Fruit fly (Drosophila melanogaster): ENCODE data around the gene CG31917.

- TF ChIP-seq EcR (GFP tag; optimal IDR thresholded peaks at IDR 0.05) (no peak), Dll (optimal IDR thresholded peaks at IDR 0.05) (no peak), CG8478 (optimal IDR thresholded peaks at IDR 0.05) (no peak), psq (optimal IDR thresholded peaks at IDR 0.05) (no peak), usp (GFP tag; optimal IDR thresholded peaks at IDR 0.05) (no peak), pan (optimal IDR thresholded peaks at IDR 0.05) (no peak)
These were observed 17.5 kb upstream of the CG31917 start, which contains the start of gene vkg for dm6 chr2L:5028091-5028490.
